Worm (Caenorhabditis elegans) whole organism, L4 larva: Measurements from ENCODE around the gene let-765.

Experiments used
- aha-1 ChIP-seq: fragments of 150-350 bp; peaks from one replicate; lab custom pipeline; 2014; ENCODE audit warnings: missing biosample characterization, missing genetic modification characterization
- lin-29 ChIP-seq: fragments of 200-800 bp; sonication (Bioruptor generic); IDR thresholded peaks from 2 replicates; pipeline ENCODE4 v1.3.6; 2022; ENCODE audit warnings: missing genetic modification reagents, missing genetic modification characterization, missing compliant biosample characterization
- nhr-11 ChIP-seq: fragments of 150-350 bp; optimal IDR thresholded peaks from 2 replicates; lab custom pipeline; 2014; ENCODE audit warnings: missing biosample characterization, missing genetic modification characterization
- pqm-1 ChIP-seq: sonication (generic microtip); optimal IDR thresholded peaks from 2 replicates; lab custom pipeline; 2017; ENCODE audit warnings: missing biosample characterization, missing genetic modification characterization
- snpc-4 ChIP-seq: fragments of 150-350 bp; optimal IDR thresholded peaks from 2 replicates; lab custom pipeline; 2014; ENCODE audit warnings: missing biosample characterization, missing genetic modification characterization
- unc-62 ChIP-seq, 3 experiments: fragments of 150-350 bp in 1 of 3; sonication (generic microtip); optimal IDR thresholded peaks in 2 of 3; peaks in 1 of 3; 1 replicate in 1 of 3; 2 replicates in 2 of 3; lab custom pipeline; 2014 to 2017; ENCODE audit warnings: missing biosample characterization in 3 of 3, missing genetic modification characterization in 3 of 3, missing genetic modification reagents in 3 of 3, missing genotype in 1 of 3

DNA sequence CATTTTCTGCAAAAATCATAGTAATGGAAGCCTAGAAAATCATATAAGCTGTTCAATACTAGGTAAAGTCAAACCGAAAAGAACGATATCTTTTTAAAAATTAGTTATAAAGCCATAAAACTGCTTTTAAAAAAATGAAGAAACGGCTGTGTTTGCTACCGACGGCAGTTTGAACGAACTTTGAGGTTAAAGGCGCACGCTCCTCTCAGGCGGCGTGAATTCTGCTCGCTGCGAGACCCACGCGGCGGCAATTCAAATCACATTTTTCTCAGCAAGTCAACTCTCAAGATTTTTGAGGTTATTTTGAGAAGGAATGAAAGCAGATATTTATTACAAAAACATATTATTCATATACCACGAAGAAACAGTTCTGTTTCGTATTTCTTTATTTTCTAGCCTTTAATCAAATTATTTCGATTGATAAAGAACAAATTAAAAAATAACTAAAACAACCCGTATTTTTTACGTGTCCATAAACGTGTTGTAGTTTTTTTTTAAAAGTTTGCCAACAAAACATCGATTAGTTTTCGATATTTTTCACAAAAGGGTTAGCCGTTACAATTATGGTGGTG lies 7.2 kb upstream of the let-765 start, which contains the start of the genes mdh-2 and F20H11.4:
- TF ChIP-seq unc-62 (GFP tag; optimal IDR thresholded peaks at IDR 0.05 in 1 of 2; lab: Kevin White, UChicago) (no peak), unc-62 (tag; optimal IDR thresholded peaks at IDR 0.05; lab: Kevin White, UChicago) (no peak), nhr-11 (tag; lab: Kevin White, UChicago) (peak; percentile 34), aha-1 (tag; lab: Kevin White, UChicago) (peak; percentile 69), lin-29 (GFP tag; lab: Robert Waterston, UW) (no peak), snpc-4 (no peak), pqm-1 (no peak)
